Fruit fly (Drosophila melanogaster) whole organism, embryonic: ENCODE data around the gene Hez.

Experiments used
- CG10267 ChIP-seq: fragments of 200-800 bp; sonication (Bioruptor generic); optimal IDR thresholded peaks from 2 replicates; lab custom pipeline; 2018; ENCODE audit warnings: missing biosample characterization, mild to moderate bottlenecking, missing genetic modification characterization, moderate library complexity
- CG10321 ChIP-seq: fragments of 200-800 bp; sonication (Bioruptor generic); IDR thresholded peaks from 2 replicates; pipeline ENCODE4 v1.3.6; 2022; ENCODE audit warnings: missing biosample characterization, missing genetic modification characterization
- CG11093 ChIP-seq: fragments of 200-800 bp; sonication (Bioruptor generic); IDR thresholded peaks from 3 replicates; pipeline ENCODE4 v1.3.6; 2022; ENCODE audit warnings: missing biosample characterization, missing genetic modification characterization
- CG12236 ChIP-seq: fragments of 200-800 bp; sonication (Bioruptor generic); optimal IDR thresholded peaks from 2 replicates; lab custom pipeline; 2016; ENCODE audit warnings: missing biosample characterization, missing genetic modification characterization
- CG12659 ChIP-seq: fragments of 200-800 bp; sonication (Bioruptor generic); optimal IDR thresholded peaks from 3 replicates; lab custom pipeline; 2017; ENCODE audit warnings: mild to moderate bottlenecking, missing biosample characterization, missing genetic modification reagents, missing genetic modification characterization
- CG14710 ChIP-seq: fragments of 200-800 bp; sonication (Bioruptor generic); optimal IDR thresholded peaks from 3 replicates; lab custom pipeline; 2019; ENCODE audit warnings: missing biosample characterization, mild to moderate bottlenecking, missing genetic modification characterization, moderate library complexity
- CG1647 ChIP-seq: fragments of 200-800 bp; sonication (Bioruptor generic); optimal IDR thresholded peaks from 3 replicates; lab custom pipeline; 2016; ENCODE audit warnings: missing biosample characterization, missing genetic modification characterization
- CG17361 ChIP-seq: fragments of 200-800 bp; sonication (Bioruptor generic); IDR thresholded peaks from 3 replicates; pipeline ENCODE4 v1.3.6; 2022; ENCODE audit warnings: missing biosample characterization, missing genetic modification characterization
- CG2116 ChIP-seq: fragments of 200-800 bp; sonication (Bioruptor generic); optimal IDR thresholded peaks from 3 replicates; lab custom pipeline; 2018; ENCODE audit warnings: missing biosample characterization, mild to moderate bottlenecking, missing genetic modification characterization
- CG2889 ChIP-seq: fragments of 200-800 bp; sonication (Bioruptor generic); IDR thresholded peaks from 3 replicates; pipeline ENCODE4 v1.3.6; 2022; ENCODE audit warnings: missing biosample characterization, missing genetic modification characterization
- CG31441 ChIP-seq: fragments of 200-800 bp; sonication (Bioruptor generic); IDR thresholded peaks from 2 replicates; pipeline ENCODE4 v1.3.6; 2022; ENCODE audit warnings: missing biosample characterization, missing genetic modification characterization
- CG3838 ChIP-seq: fragments of 200-800 bp; sonication (Bioruptor generic); optimal IDR thresholded peaks from 3 replicates; lab custom pipeline; 2016; ENCODE audit warnings: missing biosample characterization, missing genetic modification characterization
- CG3995 ChIP-seq: fragments of 200-800 bp; sonication (Bioruptor generic); optimal IDR thresholded peaks from 3 replicates; lab custom pipeline; 2016; ENCODE audit warnings: missing biosample characterization, missing genetic modification characterization
- CG4617 ChIP-seq: fragments of 200-800 bp; sonication (Bioruptor generic); optimal IDR thresholded peaks from 3 replicates; lab custom pipeline; 2016; ENCODE audit warnings: missing biosample characterization, missing genetic modification characterization, borderline replicate concordance
- CG4854 ChIP-seq: fragments of 200-800 bp; sonication (Bioruptor generic); optimal IDR thresholded peaks from 2 replicates; lab custom pipeline; 2016; ENCODE audit warnings: missing biosample characterization, missing genetic modification characterization, inconsistent platforms
- CG5245 ChIP-seq: fragments of 200-800 bp; sonication (Bioruptor generic); optimal IDR thresholded peaks from 3 replicates; lab custom pipeline; 2016; ENCODE audit warnings: missing biosample characterization, missing genetic modification characterization
- CG6272 ChIP-seq: fragments of 200-800 bp; sonication (Bioruptor generic); IDR thresholded peaks from 2 replicates; pipeline ENCODE4 v1.3.6; 2022; ENCODE audit warnings: missing biosample characterization, missing genetic modification characterization
- CG6813 ChIP-seq: fragments of 200-800 bp; sonication (Bioruptor generic); optimal IDR thresholded peaks from 2 replicates; lab custom pipeline; 2017; ENCODE audit warnings: missing biosample characterization, missing genetic modification characterization, mild to moderate bottlenecking, moderate library complexity, missing genetic modification reagents
- CG7928 ChIP-seq: fragments of 200-800 bp; sonication (Bioruptor generic); optimal IDR thresholded peaks from 2 replicates; lab custom pipeline; 2017; ENCODE audit warnings: missing biosample characterization, mild to moderate bottlenecking, missing genetic modification characterization
- CG7987 ChIP-seq: fragments of 200-800 bp; sonication (Bioruptor generic); optimal IDR thresholded peaks from 2 replicates; lab custom pipeline; 2018; ENCODE audit warnings: missing biosample characterization, mild to moderate bottlenecking, missing genetic modification characterization, moderate library complexity
- CHES-1-like ChIP-seq: fragments of 200-800 bp; sonication (Bioruptor generic); optimal IDR thresholded peaks from 2 replicates; lab custom pipeline; 2016; ENCODE audit warnings: missing biosample characterization, missing genetic modification characterization
- Chrac-16 ChIP-seq: fragments of 200-800 bp; sonication (Bioruptor generic); optimal IDR thresholded peaks from 3 replicates; lab custom pipeline; 2016; ENCODE audit warnings: missing biosample characterization, missing genetic modification characterization
- Dad ChIP-seq: fragments of 200-800 bp; sonication (Bioruptor generic); optimal IDR thresholded peaks from 3 replicates; lab custom pipeline; 2016; ENCODE audit warnings: missing biosample characterization, missing genetic modification characterization
- Dip3 ChIP-seq: fragments of 200-800 bp; sonication (Bioruptor generic); optimal IDR thresholded peaks from 3 replicates; lab custom pipeline; 2016; ENCODE audit warnings: missing biosample characterization, missing genetic modification characterization
- Drgx ChIP-seq: fragments of 200-800 bp; sonication (Bioruptor generic); IDR thresholded peaks from 2 replicates; pipeline ENCODE4 v1.3.6; 2022; ENCODE audit warnings: missing biosample characterization, missing genetic modification characterization
- HLHmδ ChIP-seq: fragments of 200-800 bp; sonication (Bioruptor generic); optimal IDR thresholded peaks from 2 replicates; lab custom pipeline; 2018; ENCODE audit warnings: missing biosample characterization, mild to moderate bottlenecking, missing genetic modification characterization, moderate library complexity
- Hsf ChIP-seq: fragments of 200-800 bp; sonication (Bioruptor generic); optimal IDR thresholded peaks from 3 replicates; lab custom pipeline; 2016; ENCODE audit warnings: missing biosample characterization, missing genetic modification characterization
- MESR4 ChIP-seq: fragments of 200-800 bp; sonication (Bioruptor generic); optimal IDR thresholded peaks from 2 replicates; lab custom pipeline; 2018; ENCODE audit warnings: missing biosample characterization, mild to moderate bottlenecking, missing genetic modification characterization, moderate library complexity
- PHDP ChIP-seq: fragments of 200-800 bp; sonication (Bioruptor generic); optimal IDR thresholded peaks from 3 replicates; lab custom pipeline; 2018; ENCODE audit warnings: missing biosample characterization, mild to moderate bottlenecking, missing genetic modification characterization, moderate library complexity
- Ravus ChIP-seq: fragments of 200-800 bp; sonication (Bioruptor generic); IDR thresholded peaks from 2 replicates; pipeline ENCODE4 v1.3.6; 2022; ENCODE audit warnings: missing biosample characterization, missing genetic modification characterization
- Usf ChIP-seq: fragments of 200-800 bp; sonication (Bioruptor generic); optimal IDR thresholded peaks from 2 replicates; lab custom pipeline; 2017; ENCODE audit warnings: missing genotype, missing biosample characterization, missing genetic modification characterization
- Xbp1 ChIP-seq: fragments of 200-800 bp; sonication (Bioruptor generic); optimal IDR thresholded peaks from 3 replicates; lab custom pipeline; 2016; ENCODE audit warnings: missing biosample characterization, mild to moderate bottlenecking, missing genetic modification characterization
- aop ChIP-seq: fragments of 200-800 bp; sonication (Bioruptor generic); IDR thresholded peaks from 2 replicates; pipeline ENCODE4 v1.3.6; 2022; ENCODE audit warnings: missing biosample characterization, missing genetic modification characterization
- chm ChIP-seq: fragments of 200-800 bp; sonication (Bioruptor generic); IDR thresholded peaks from 2 replicates; pipeline ENCODE4 v1.3.6; 2022; ENCODE audit warnings: missing biosample characterization, missing genetic modification characterization
- dati ChIP-seq: fragments of 200-800 bp; sonication (Bioruptor generic); IDR thresholded peaks from 2 replicates; pipeline ENCODE4 v1.3.6; 2022; ENCODE audit warnings: missing biosample characterization, missing genetic modification characterization
- dimm ChIP-seq: fragments of 200-800 bp; sonication (Bioruptor generic); IDR thresholded peaks from 2 replicates; pipeline ENCODE4 v1.3.6; 2022; ENCODE audit warnings: missing biosample characterization, missing genetic modification characterization
- eyg ChIP-seq: fragments of 200-800 bp; sonication (Bioruptor generic); optimal IDR thresholded peaks from 3 replicates; lab custom pipeline; 2016; ENCODE audit warnings: missing biosample characterization, missing genetic modification characterization
- ftz-f1 ChIP-seq: fragments of 200-800 bp; sonication (Bioruptor generic); optimal IDR thresholded peaks from 2 replicates; lab custom pipeline; 2016; ENCODE audit warnings: missing biosample characterization, missing genetic modification characterization
- gcm ChIP-seq: fragments of 200-800 bp; sonication (Bioruptor generic); optimal IDR thresholded peaks from 2 replicates; lab custom pipeline; 2019; ENCODE audit warnings: missing biosample characterization, mild to moderate bottlenecking, missing genetic modification characterization, moderate library complexity
- ind ChIP-seq: fragments of 200-800 bp; sonication (Bioruptor generic); optimal IDR thresholded peaks from 3 replicates; lab custom pipeline; 2016; ENCODE audit warnings: missing biosample characterization, missing genetic modification characterization
- kah ChIP-seq: fragments of 200-800 bp; sonication (Bioruptor generic); optimal IDR thresholded peaks from 2 replicates; lab custom pipeline; 2018; ENCODE audit warnings: missing biosample characterization, mild to moderate bottlenecking, missing genetic modification characterization
- kni ChIP-seq: fragments of 200-800 bp; sonication (Bioruptor generic); optimal IDR thresholded peaks from 3 replicates; lab custom pipeline; 2017; ENCODE audit warnings: mild to moderate bottlenecking, missing biosample characterization, missing genetic modification reagents, missing genetic modification characterization
- lov ChIP-seq, 2 experiments: fragments of 200-800 bp in 1 of 2; fragments of >200 bp in 1 of 2; sonication (Bioruptor generic) in 1 of 2; IDR thresholded peaks in 1 of 2; optimal IDR thresholded peaks in 1 of 2; 2 replicates in 1 of 2; 3 replicates in 1 of 2; pipeline versions ENCODE4 v1.3.6 to Lab custom; 2017 to 2022; ENCODE audit warnings: missing biosample characterization in 1 of 2, missing genetic modification characterization in 1 of 2
- luna ChIP-seq: fragments of 200-800 bp; sonication (Bioruptor generic); optimal IDR thresholded peaks from 2 replicates; lab custom pipeline; 2016; ENCODE audit warnings: missing biosample characterization, missing genetic modification characterization
- nau ChIP-seq: fragments of 200-800 bp; sonication (Bioruptor generic); optimal IDR thresholded peaks from 3 replicates; lab custom pipeline; 2017; ENCODE audit warnings: missing biosample characterization, mild to moderate bottlenecking, missing genetic modification characterization, missing genetic modification reagents
- pros ChIP-seq: fragments of 200-800 bp; sonication (Bioruptor generic); optimal IDR thresholded peaks from 3 replicates; lab custom pipeline; 2019; ENCODE audit warnings: missing biosample characterization, mild to moderate bottlenecking, missing genetic modification characterization, moderate library complexity
- psq ChIP-seq: fragments of 200-800 bp; sonication (Bioruptor generic); optimal IDR thresholded peaks from 2 replicates; lab custom pipeline; 2017; ENCODE audit warnings: missing biosample characterization, missing genetic modification characterization
- ranshi ChIP-seq: fragments of 200-800 bp; sonication (Bioruptor generic); IDR thresholded peaks from 2 replicates; pipeline ENCODE4 v1.3.6; 2022; ENCODE audit warnings: missing biosample characterization, missing genetic modification characterization
- twi ChIP-seq: fragments of 200-800 bp; optimal IDR thresholded peaks from 2 replicates; lab custom pipeline; 2019; ENCODE audit warnings: missing biosample characterization, mild to moderate bottlenecking, missing genetic modification characterization, moderate library complexity

Gene Hez

dm6 chr3L:9856430-9857218 is 37.9 kb downstream of the Hez start (continued):
- TF ChIP-seq Drgx (GFP tag; lab: Robert Waterston, UW): peak; percentile 39; the same call in 1 of the 2 replicates
- peak; percentile 78 for TF ChIP-seq Xbp1 (GFP tag; lab: Kevin White, UChicago)
- TF ChIP-seq twi (tag; lab: Kevin White, UChicago): no peak
- TF ChIP-seq Chrac-16 (GFP tag; lab: Kevin White, UChicago): peak; percentile 74
- peak; percentile 75 for TF ChIP-seq chm (GFP tag; lab: Robert Waterston, UW)
- peak; percentile 23 for TF ChIP-seq CG4617 (GFP tag; lab: Kevin White, UChicago)
- TF ChIP-seq dati (GFP tag; lab: Robert Waterston, UW): no peak
- TF ChIP-seq gcm (GFP tag; lab: Kevin White, UChicago): peak; percentile 87
- TF ChIP-seq CG6813: peak; percentile 72
- no peak for TF ChIP-seq luna (GFP tag; lab: Kevin White, UChicago)
- TF ChIP-seq CHES-1-like (GFP tag; lab: Kevin White, UChicago): no peak
- no peak for TF ChIP-seq MESR4 (GFP tag; lab: Kevin White, UChicago)
- TF ChIP-seq PHDP (tag; lab: Kevin White, UChicago): peak; percentile 87
- no peak for TF ChIP-seq CG7928 (GFP tag; lab: Kevin White, UChicago)
- TF ChIP-seq CG6272 (GFP tag; lab: Robert Waterston, UW): peak; percentile 69; the same call in 1 of the 2 replicates
- TF ChIP-seq pros (GFP tag; lab: Kevin White, UChicago): no peak
- no peak for TF ChIP-seq CG1647 (GFP tag; lab: Kevin White, UChicago)
- TF ChIP-seq nau (GFP tag; lab: Kevin White, UChicago): peak; percentile 6
- no peak for TF ChIP-seq Dad (GFP tag; lab: Kevin White, UChicago)
- TF ChIP-seq CG12236 (GFP tag; lab: Kevin White, UChicago): no peak
- no peak; the same call in none of the 2 replicates for TF ChIP-seq Ravus (GFP tag; lab: Robert Waterston, UW)
- peak; percentile 73 for TF ChIP-seq CG17361
- TF ChIP-seq CG3838 (GFP tag; lab: Kevin White, UChicago): no peak
- peak; percentile 57 for TF ChIP-seq Usf (GFP tag; lab: Kevin White, UChicago)
- peak; percentile 75 for TF ChIP-seq CG11093 (GFP tag; lab: Robert Waterston, UW)
- no peak for TF ChIP-seq CG2116 (GFP tag; lab: Kevin White, UChicago)
- no peak for TF ChIP-seq Dip3
- TF ChIP-seq CG4854 (GFP tag; lab: Kevin White, UChicago): no peak
- TF ChIP-seq Hsf: no peak
- TF ChIP-seq ftz-f1 (GFP tag; lab: Kevin White, UChicago): no peak
- TF ChIP-seq lov (optimal IDR thresholded peaks at IDR 0.05; lab: Kevin White, UChicago): no peak
- peak; percentile 77; the same call in 1 of the 3 replicates for TF ChIP-seq lov (GFP tag; IDR thresholded peaks at IDR 0.05; lab: Robert Waterston, UW)
- peak; percentile 84 for TF ChIP-seq CG31441 (GFP tag; lab: Robert Waterston, UW)
- peak; percentile 90 for TF ChIP-seq CG14710 (tag; lab: Kevin White, UChicago)
- TF ChIP-seq CG5245 (GFP tag; lab: Kevin White, UChicago): peak; percentile 69
- TF ChIP-seq psq (GFP tag; lab: Kevin White, UChicago): peak; percentile 70
- peak; percentile 81 for TF ChIP-seq ranshi
- no peak for TF ChIP-seq aop (GFP tag; lab: Robert Waterston, UW)
- TF ChIP-seq HLHmδ (GFP tag; lab: Kevin White, UChicago): no peak
- no peak for TF ChIP-seq CG3995 (GFP tag; lab: Kevin White, UChicago)
- TF ChIP-seq CG10267: peak; percentile 84
- peak; percentile 14 for TF ChIP-seq kah (GFP tag; lab: Kevin White, UChicago)
- TF ChIP-seq CG2889 (GFP tag; lab: Robert Waterston, UW): 0 out of 3 replicates have a peak, but pooled peaks have one; percentile 40
- TF ChIP-seq CG10321 (GFP tag; lab: Robert Waterston, UW): peak; percentile 45; the same call in 1 of the 2 replicates
- TF ChIP-seq CG12659 (GFP tag; lab: Kevin White, UChicago): peak; percentile 42
- TF ChIP-seq ind (GFP tag; lab: Kevin White, UChicago): peak; percentile 57
- no peak for TF ChIP-seq kni (GFP tag; lab: Kevin White, UChicago)
- peak; percentile 57 for TF ChIP-seq dimm (GFP tag; lab: Robert Waterston, UW)
- no peak for TF ChIP-seq eyg (GFP tag; lab: Kevin White, UChicago)
- TF ChIP-seq CG7987: no peak
